Worm (Caenorhabditis elegans) whole organism, L4/young adult: Measurements from ENCODE around the gene abi-1.

Source experiments
- W03F9.2 ChIP-seq: fragments of 150-350 bp; optimal IDR thresholded peaks from 2 replicates; lab custom pipeline; 2014; ENCODE audit warnings: missing biosample characterization, missing genetic modification characterization
- him-1 ChIP-seq: sonication (generic microtip); optimal IDR thresholded peaks from 2 replicates; lab custom pipeline; 2016; ENCODE audit warnings: missing genotype, missing genetic modification reagents, missing genetic modification characterization, missing compliant biosample characterization

ce11 chrIII:5707546-5707945 lies 15.0 kb upstream of the abi-1 start:
- TF ChIP-seq W03F9.2: no peak
- TF ChIP-seq him-1 (tag; lab: Kevin White, UChicago): no peak
